Fruit fly (Drosophila melanogaster) whole organism, embryonic: ENCODE measurements around the gene PK2-R2.

ENCODE experiments used
- B-H2 ChIP-seq: fragments of 200-800 bp; sonication (Bioruptor generic); optimal IDR thresholded peaks from 2 replicates; lab custom pipeline; 2018; ENCODE audit warnings: missing biosample characterization, mild to moderate bottlenecking, missing genetic modification characterization
- CG10147 ChIP-seq: fragments of 200-800 bp; sonication (Bioruptor generic); optimal IDR thresholded peaks from 2 replicates; lab custom pipeline; 2019; ENCODE audit warnings: missing biosample characterization, mild to moderate bottlenecking, missing genetic modification characterization, moderate library complexity
- CG10209 ChIP-seq: fragments of 200-800 bp; sonication (Bioruptor generic); optimal IDR thresholded peaks from 3 replicates; lab custom pipeline; 2017; ENCODE audit warnings: missing biosample characterization, mild to moderate bottlenecking, missing genetic modification characterization, missing genetic modification reagents
- CG1024 ChIP-seq: fragments of 200-800 bp; sonication (Bioruptor generic); IDR thresholded peaks from 2 replicates; pipeline ENCODE4 v1.3.6; 2022; ENCODE audit warnings: missing biosample characterization, missing genetic modification characterization
- CG10959 ChIP-seq: fragments of 200-800 bp; sonication (Bioruptor generic); IDR thresholded peaks from 2 replicates; pipeline ENCODE4 v1.3.6; 2022; ENCODE audit warnings: missing biosample characterization, missing genetic modification characterization
- CG10979 ChIP-seq: fragments of 200-800 bp; sonication (Bioruptor generic); optimal IDR thresholded peaks from 2 replicates; lab custom pipeline; 2018; ENCODE audit warnings: missing biosample characterization, mild to moderate bottlenecking, missing genetic modification characterization, moderate library complexity
- CG11723 ChIP-seq: fragments of 200-800 bp; sonication (Bioruptor generic); optimal IDR thresholded peaks from 2 replicates; lab custom pipeline; 2017; ENCODE audit warnings: missing biosample characterization, mild to moderate bottlenecking, missing genetic modification characterization
- CG12104 ChIP-seq: fragments of 200-800 bp; sonication (Bioruptor generic); optimal IDR thresholded peaks from 3 replicates; lab custom pipeline; 2016; ENCODE audit warnings: missing biosample characterization, missing genetic modification characterization
- CG12155 ChIP-seq: fragments of 200-800 bp; sonication (Bioruptor generic); optimal IDR thresholded peaks from 3 replicates; lab custom pipeline; 2016; ENCODE audit warnings: missing biosample characterization, missing genetic modification characterization
- CG18011 ChIP-seq: fragments of 200-800 bp; sonication (Bioruptor generic); optimal IDR thresholded peaks from 2 replicates; lab custom pipeline; 2017; ENCODE audit warnings: missing biosample characterization, missing genetic modification characterization, mild to moderate bottlenecking, moderate library complexity, missing genotype
- CG31388 ChIP-seq: fragments of 200-800 bp; sonication (Bioruptor generic); optimal IDR thresholded peaks from 2 replicates; lab custom pipeline; 2016; ENCODE audit warnings: missing biosample characterization, missing genetic modification characterization
- CG3163 ChIP-seq: fragments of 200-800 bp; sonication (Bioruptor generic); optimal IDR thresholded peaks from 3 replicates; lab custom pipeline; 2016; ENCODE audit warnings: missing biosample characterization, missing genetic modification characterization
- CG4424 ChIP-seq: fragments of 200-800 bp; sonication (Bioruptor generic); optimal IDR thresholded peaks from 3 replicates; lab custom pipeline; 2016; ENCODE audit warnings: missing biosample characterization, missing genetic modification characterization
- CG6654 ChIP-seq: fragments of 200-800 bp; sonication (Bioruptor generic); optimal IDR thresholded peaks from 2 replicates; lab custom pipeline; 2017; ENCODE audit warnings: missing biosample characterization, mild to moderate bottlenecking, missing genetic modification characterization
- CG6813 ChIP-seq: fragments of 200-800 bp; sonication (Bioruptor generic); optimal IDR thresholded peaks from 2 replicates; lab custom pipeline; 2017; ENCODE audit warnings: missing biosample characterization, missing genetic modification characterization, mild to moderate bottlenecking, moderate library complexity, missing genetic modification reagents
- CG7556 ChIP-seq: fragments of 200-800 bp; sonication (Bioruptor generic); optimal IDR thresholded peaks from 2 replicates; lab custom pipeline; 2017; ENCODE audit warnings: missing biosample characterization, mild to moderate bottlenecking, missing genetic modification characterization
- CG7928 ChIP-seq: fragments of 200-800 bp; sonication (Bioruptor generic); optimal IDR thresholded peaks from 2 replicates; lab custom pipeline; 2017; ENCODE audit warnings: missing biosample characterization, mild to moderate bottlenecking, missing genetic modification characterization
- CG8478 ChIP-seq: fragments of >200 bp; optimal IDR thresholded peaks from 2 replicates; lab custom pipeline; 2018
- CG8924 ChIP-seq: fragments of 200-800 bp; optimal IDR thresholded peaks from 3 replicates; lab custom pipeline; 2019; ENCODE audit warnings: missing biosample characterization, mild to moderate bottlenecking, missing genetic modification characterization, moderate library complexity
- CG9437 ChIP-seq: fragments of 200-800 bp; sonication (Bioruptor generic); optimal IDR thresholded peaks from 2 replicates; lab custom pipeline; 2018; ENCODE audit warnings: missing biosample characterization, mild to moderate bottlenecking, missing genetic modification characterization
- CG9727 ChIP-seq: fragments of 200-800 bp; sonication (Bioruptor generic); optimal IDR thresholded peaks from 3 replicates; lab custom pipeline; 2017; ENCODE audit warnings: missing biosample characterization, mild to moderate bottlenecking, missing genetic modification characterization
- CkIIα-i1 ChIP-seq: fragments of 200-800 bp; sonication (Bioruptor generic); IDR thresholded peaks from 2 replicates; pipeline ENCODE4 v1.3.6; 2022; ENCODE audit warnings: missing biosample characterization, missing genetic modification characterization
- Deaf1 ChIP-seq: fragments of 200-800 bp; optimal IDR thresholded peaks from 3 replicates; lab custom pipeline; 2019; ENCODE audit warnings: missing biosample characterization, mild to moderate bottlenecking, missing genetic modification characterization, moderate library complexity
- Ets65A ChIP-seq: fragments of 200-800 bp; sonication (Bioruptor generic); peaks from one replicate; lab custom pipeline; 2016; ENCODE audit warnings: missing biosample characterization, missing genetic modification characterization
- HLH4C ChIP-seq: fragments of 200-800 bp; sonication (Bioruptor generic); IDR thresholded peaks from 3 replicates; pipeline ENCODE4 v1.3.6; 2022; ENCODE audit warnings: missing biosample characterization, missing genetic modification characterization; ENCODE audit not compliant: partially characterized antibody
- Hr39 ChIP-seq: fragments of >200 bp; optimal IDR thresholded peaks from 2 replicates; lab custom pipeline; 2017
- Mad ChIP-seq: fragments of 200-800 bp; sonication (Bioruptor generic); optimal IDR thresholded peaks from 2 replicates; lab custom pipeline; 2016; ENCODE audit warnings: missing biosample characterization, missing genetic modification characterization
- Oli ChIP-seq: fragments of 200-800 bp; sonication (Bioruptor generic); optimal IDR thresholded peaks from 2 replicates; lab custom pipeline; 2018; ENCODE audit warnings: missing biosample characterization, mild to moderate bottlenecking, missing genetic modification characterization, moderate library complexity
- Ptx1 ChIP-seq: fragments of 200-800 bp; sonication (Bioruptor generic); IDR thresholded peaks from 2 replicates; pipeline ENCODE4 v1.3.6; 2022; ENCODE audit warnings: missing biosample characterization, missing genetic modification characterization
- Rx ChIP-seq: fragments of 200-800 bp; sonication (Bioruptor generic); IDR thresholded peaks from 2 replicates; pipeline ENCODE4 v1.3.6; 2022; ENCODE audit warnings: missing biosample characterization, missing genetic modification characterization
- Sox102F ChIP-seq: fragments of 200-800 bp; sonication (Bioruptor generic); optimal IDR thresholded peaks from 2 replicates; lab custom pipeline; 2018; ENCODE audit warnings: missing biosample characterization, mild to moderate bottlenecking, missing genetic modification characterization, moderate library complexity
- Spps ChIP-seq: fragments of 200-800 bp; sonication (Bioruptor generic); optimal IDR thresholded peaks from 2 replicates; lab custom pipeline; 2018; ENCODE audit warnings: missing biosample characterization, mild to moderate bottlenecking, missing genetic modification characterization
- Xbp1 ChIP-seq: fragments of 200-800 bp; sonication (Bioruptor generic); optimal IDR thresholded peaks from 3 replicates; lab custom pipeline; 2016; ENCODE audit warnings: missing biosample characterization, mild to moderate bottlenecking, missing genetic modification characterization
- ab ChIP-seq: fragments of 200-800 bp; sonication (Bioruptor generic); optimal IDR thresholded peaks from 2 replicates; lab custom pipeline; 2016; ENCODE audit warnings: missing biosample characterization, missing genetic modification characterization
- crol ChIP-seq: fragments of 200-800 bp; sonication (Bioruptor generic); IDR thresholded peaks from 2 replicates; pipeline ENCODE4 v1.3.6; 2022; ENCODE audit warnings: missing biosample characterization, missing genetic modification characterization
- crp ChIP-seq, 2 experiments: fragments of 200-800 bp; sonication (Bioruptor generic); optimal IDR thresholded peaks; 2 replicates in 1 of 2; 3 replicates in 1 of 2; lab custom pipeline; 2017; ENCODE audit warnings: missing biosample characterization in 2 of 2, missing genetic modification characterization in 2 of 2, mild to moderate bottlenecking in 1 of 2, moderate library complexity in 1 of 2
- emc ChIP-seq: fragments of 200-800 bp; sonication (Bioruptor generic); optimal IDR thresholded peaks from 2 replicates; lab custom pipeline; 2016; ENCODE audit warnings: missing biosample characterization, missing genetic modification characterization
- exex ChIP-seq: fragments of 200-800 bp; sonication (Bioruptor generic); optimal IDR thresholded peaks from 4 replicates; lab custom pipeline; 2018; ENCODE audit warnings: missing biosample characterization, mild to moderate bottlenecking, missing genetic modification characterization, moderate library complexity
- eyg ChIP-seq: fragments of 200-800 bp; sonication (Bioruptor generic); optimal IDR thresholded peaks from 3 replicates; lab custom pipeline; 2016; ENCODE audit warnings: missing biosample characterization, missing genetic modification characterization
- hbn ChIP-seq: fragments of 200-800 bp; sonication (Bioruptor generic); IDR thresholded peaks from 2 replicates; pipeline ENCODE4 v1.3.6; 2022; ENCODE audit warnings: missing biosample characterization, missing genetic modification characterization; ENCODE audit not compliant: partially characterized antibody
- kni ChIP-seq: fragments of 200-800 bp; sonication (Bioruptor generic); optimal IDR thresholded peaks from 3 replicates; lab custom pipeline; 2017; ENCODE audit warnings: mild to moderate bottlenecking, missing biosample characterization, missing genetic modification reagents, missing genetic modification characterization
- lbe ChIP-seq: fragments of 200-800 bp; sonication (Bioruptor generic); optimal IDR thresholded peaks from 2 replicates; lab custom pipeline; 2016; ENCODE audit warnings: missing biosample characterization, mild to moderate bottlenecking, missing genetic modification characterization
- pros ChIP-seq: fragments of 200-800 bp; sonication (Bioruptor generic); optimal IDR thresholded peaks from 3 replicates; lab custom pipeline; 2019; ENCODE audit warnings: missing biosample characterization, mild to moderate bottlenecking, missing genetic modification characterization, moderate library complexity
- psq ChIP-seq: fragments of 200-800 bp; sonication (Bioruptor generic); optimal IDR thresholded peaks from 2 replicates; lab custom pipeline; 2017; ENCODE audit warnings: missing biosample characterization, missing genetic modification characterization
- run ChIP-seq: fragments of 200-800 bp; sonication (Bioruptor generic); optimal IDR thresholded peaks from 3 replicates; lab custom pipeline; 2018; ENCODE audit warnings: missing biosample characterization, mild to moderate bottlenecking, missing genetic modification characterization
- sd ChIP-seq: fragments of 200-800 bp; sonication (Bioruptor generic); optimal IDR thresholded peaks from 3 replicates; lab custom pipeline; 2018; ENCODE audit warnings: missing biosample characterization, mild to moderate bottlenecking, missing genetic modification characterization, moderate library complexity
- sima ChIP-seq: fragments of 200-800 bp; sonication (Bioruptor generic); optimal IDR thresholded peaks from 2 replicates; lab custom pipeline; 2016; ENCODE audit warnings: missing biosample characterization, missing genetic modification characterization
- stwl ChIP-seq: fragments of 200-800 bp; sonication (Bioruptor generic); optimal IDR thresholded peaks from 3 replicates; lab custom pipeline; 2018; ENCODE audit warnings: missing biosample characterization, mild to moderate bottlenecking, missing genetic modification characterization, moderate library complexity
- sug ChIP-seq: fragments of 200-800 bp; optimal IDR thresholded peaks from 2 replicates; lab custom pipeline; 2019; ENCODE audit warnings: missing biosample characterization, mild to moderate bottlenecking, missing genetic modification characterization, moderate library complexity
- tin ChIP-seq: fragments of 200-800 bp; sonication (Bioruptor generic); optimal IDR thresholded peaks from 3 replicates; lab custom pipeline; 2016; ENCODE audit warnings: missing biosample characterization, missing genetic modification characterization
- wek ChIP-seq: fragments of 200-800 bp; sonication (Bioruptor generic); optimal IDR thresholded peaks from 3 replicates; lab custom pipeline; 2018; ENCODE audit warnings: missing biosample characterization, mild to moderate bottlenecking, missing genetic modification characterization, moderate library complexity
- zen2 ChIP-seq: fragments of 200-800 bp; sonication (Bioruptor generic); IDR thresholded peaks from 3 replicates; pipeline ENCODE4 v1.3.6; 2022; ENCODE audit warnings: missing biosample characterization, missing genetic modification characterization; ENCODE audit not compliant: partially characterized antibody

PK2-R2 gene

dm6 chr3R:13319873-13320272, 14.1 kb downstream of the PK2-R2 start (continued):
- no peak for TF ChIP-seq CG6654 (GFP tag; lab: Kevin White, UChicago)
- no peak for TF ChIP-seq Oli (tag; lab: Kevin White, UChicago)
- TF ChIP-seq CG9437 (GFP tag; lab: Kevin White, UChicago) = peak; percentile 5
- TF ChIP-seq CG1024 (GFP tag; lab: Robert Waterston, UW) = no peak
- TF ChIP-seq Sox102F (GFP tag; lab: Kevin White, UChicago) = peak; percentile 16
- TF ChIP-seq hbn = no peak
- peak; percentile 20 for TF ChIP-seq CG4424
- TF ChIP-seq ab (GFP tag; lab: Kevin White, UChicago) = no peak
- TF ChIP-seq pros (GFP tag; lab: Kevin White, UChicago) = no peak
- no peak for TF ChIP-seq run (tag; lab: Kevin White, UChicago)
- TF ChIP-seq sd (tag; lab: Kevin White, UChicago) = no peak
- no peak for TF ChIP-seq Ptx1 (GFP tag; lab: Robert Waterston, UW)
- TF ChIP-seq stwl (tag; lab: Kevin White, UChicago) = no peak
- TF ChIP-seq CG7928 (GFP tag; lab: Kevin White, UChicago) = no peak
- no peak for TF ChIP-seq Spps
- TF ChIP-seq CG6813 (GFP tag; lab: Kevin White, UChicago) = peak; percentile 20
- TF ChIP-seq eyg (GFP tag; lab: Kevin White, UChicago) = no peak
- TF ChIP-seq crp (GFP tag; optimal IDR thresholded peaks at IDR 0.05; lab: Kevin White, UChicago) = no peak
- no peak for TF ChIP-seq CG12104
- TF ChIP-seq CG10959 (GFP tag; lab: Robert Waterston, UW) = no peak
- no peak for TF ChIP-seq CG9727 (GFP tag; lab: Kevin White, UChicago)
- TF ChIP-seq Xbp1 (GFP tag; lab: Kevin White, UChicago) = no peak
- no peak for TF ChIP-seq CG3163 (GFP tag; lab: Kevin White, UChicago)
- TF ChIP-seq Rx = 0 out of 2 replicates have a peak, but pooled peaks have one; percentile 5
- TF ChIP-seq tin (GFP tag; lab: Kevin White, UChicago) = no peak
- TF ChIP-seq sug (tag; lab: Kevin White, UChicago) = no peak
- no peak for TF ChIP-seq CG10979 (tag; lab: Kevin White, UChicago)
- TF ChIP-seq CkIIα-i1 (GFP tag; lab: Robert Waterston, UW) = no peak
- TF ChIP-seq B-H2 (GFP tag; lab: Kevin White, UChicago) = no peak
- TF ChIP-seq sima (GFP tag; lab: Kevin White, UChicago) = no peak
- TF ChIP-seq HLH4C (GFP tag; lab: Robert Waterston, UW) = no peak
- no peak for TF ChIP-seq crol (GFP tag; lab: Robert Waterston, UW)
- TF ChIP-seq emc = no peak
- TF ChIP-seq CG11723 = no peak
- TF ChIP-seq Ets65A = no peak
- no peak for TF ChIP-seq zen2 (GFP tag; lab: Robert Waterston, UW)
- TF ChIP-seq wek (GFP tag; lab: Kevin White, UChicago) = no peak
- no peak for TF ChIP-seq CG7556 (GFP tag; lab: Kevin White, UChicago)
- TF ChIP-seq Deaf1 (tag; lab: Kevin White, UChicago) = no peak
- TF ChIP-seq kni (GFP tag; lab: Kevin White, UChicago) = no peak
- TF ChIP-seq CG12155 (GFP tag; lab: Kevin White, UChicago) = no peak
- TF ChIP-seq CG8924 (tag; lab: Kevin White, UChicago) = no peak
- no peak for TF ChIP-seq CG8478 (lab: Kevin White, UChicago)
- TF ChIP-seq CG31388 (GFP tag; lab: Kevin White, UChicago) = no peak
- TF ChIP-seq Mad (GFP tag; lab: Kevin White, UChicago) = no peak
- TF ChIP-seq lbe (GFP tag; lab: Kevin White, UChicago) = no peak
- peak; percentile 5 for TF ChIP-seq CG10209 (GFP tag; lab: Kevin White, UChicago)
- TF ChIP-seq CG10147 (GFP tag; lab: Kevin White, UChicago) = no peak
- TF ChIP-seq exex (tag; lab: Kevin White, UChicago) = no peak
- no peak for TF ChIP-seq Hr39 (lab: Kevin White, UChicago)
- no peak for TF ChIP-seq psq (GFP tag; lab: Kevin White, UChicago)
- TF ChIP-seq CG18011 (GFP tag; lab: Kevin White, UChicago) = no peak
